Worm (Caenorhabditis elegans) whole organism, midembryonic: ENCODE data around the gene F14F7.4.

Source experiments
- T22C8.4 ChIP-seq: fragments of 200-800 bp; sonication (Bioruptor generic); IDR thresholded peaks from 2 replicates; pipeline ENCODE4 v1.3.6; 2022; ENCODE audit warnings: missing genetic modification characterization, missing compliant biosample characterization
- flt-1 ChIP-seq: fragments of 200-800 bp; sonication (Bioruptor generic); IDR thresholded peaks from 2 replicates; pipeline ENCODE4 v1.3.6; 2022; ENCODE audit warnings: missing genetic modification characterization, missing compliant biosample characterization
- ref-1 ChIP-seq: fragments of 200-800 bp; sonication (Bioruptor generic); conservative IDR thresholded peaks from 2 replicates; pipeline ENCODE4 v1.3.6; 2022; ENCODE audit warnings: missing genetic modification reagents, missing genetic modification characterization, missing compliant biosample characterization
- tab-1 ChIP-seq: fragments of 200-800 bp; sonication (Bioruptor generic); IDR thresholded peaks from 2 replicates; pipeline ENCODE4 v1.3.6; 2022; ENCODE audit warnings: missing genetic modification characterization, missing compliant biosample characterization

- TF ChIP-seq T22C8.4, result no peak
- no peak for TF ChIP-seq tab-1
- TF ChIP-seq ref-1, result no peak
- no peak for TF ChIP-seq flt-1
Measured at ce11 chrIII:13064213-13065184, 35.0 kb upstream of the F14F7.4 start.
